Fruit fly (Drosophila melanogaster) whole organism, embryonic: ENCODE measurements around the gene Sytbeta.
A peak's percentile ranks its signal among the peaks of the same experiment; 100 is the strongest.

Source experiments
- Ada2b ChIP-seq: fragments of 200-800 bp; sonication (Bioruptor generic); IDR thresholded peaks from 2 replicates; pipeline ENCODE4 v1.3.6; 2022; ENCODE audit warnings: missing biosample characterization, missing genetic modification characterization
- Atf-2 ChIP-seq: fragments of 200-800 bp; sonication (Bioruptor generic); optimal IDR thresholded peaks from 2 replicates; lab custom pipeline; 2016; ENCODE audit warnings: missing biosample characterization, missing genetic modification characterization
- Atf6 ChIP-seq: fragments of 200-800 bp; sonication (Bioruptor generic); IDR thresholded peaks from 2 replicates; pipeline ENCODE4 v1.3.6; 2022; ENCODE audit warnings: missing biosample characterization, missing genetic modification characterization
- CG13123 ChIP-seq: fragments of 200-800 bp; sonication (Bioruptor generic); optimal IDR thresholded peaks from 2 replicates; lab custom pipeline; 2016; ENCODE audit warnings: missing biosample characterization, missing genetic modification characterization
- CG14441 ChIP-seq: fragments of 200-800 bp; sonication (Bioruptor generic); IDR thresholded peaks from 2 replicates; pipeline ENCODE4 v1.3.6; 2022; ENCODE audit warnings: missing biosample characterization, missing genetic modification characterization
- CG14860 ChIP-seq: fragments of 200-800 bp; sonication (Bioruptor generic); IDR thresholded peaks from 3 replicates; pipeline ENCODE4 v1.3.6; 2022; ENCODE audit warnings: missing biosample characterization, missing genetic modification characterization; ENCODE audit not compliant: partially characterized antibody
- CG15514 ChIP-seq: fragments of 200-800 bp; sonication (Bioruptor generic); optimal IDR thresholded peaks from 3 replicates; lab custom pipeline; 2017; ENCODE audit warnings: missing biosample characterization, missing genetic modification characterization, mild to moderate bottlenecking, moderate library complexity, missing genetic modification reagents
- CG18599 ChIP-seq: fragments of 200-800 bp; sonication (Bioruptor generic); optimal IDR thresholded peaks from 3 replicates; lab custom pipeline; 2017; ENCODE audit warnings: missing biosample characterization, missing genetic modification characterization, mild to moderate bottlenecking, moderate library complexity, missing genetic modification reagents
- CG18764 ChIP-seq: fragments of 200-800 bp; sonication (Bioruptor generic); optimal IDR thresholded peaks from 3 replicates; lab custom pipeline; 2016; ENCODE audit warnings: missing biosample characterization, missing genetic modification characterization
- CG30020 ChIP-seq: fragments of 200-800 bp; optimal IDR thresholded peaks from 2 replicates; lab custom pipeline; 2019; ENCODE audit warnings: missing biosample characterization, mild to moderate bottlenecking, missing genetic modification characterization, moderate library complexity
- CG31441 ChIP-seq: fragments of 200-800 bp; sonication (Bioruptor generic); IDR thresholded peaks from 2 replicates; pipeline ENCODE4 v1.3.6; 2022; ENCODE audit warnings: missing biosample characterization, missing genetic modification characterization
- CG33557 ChIP-seq: fragments of 200-800 bp; sonication (Bioruptor generic); optimal IDR thresholded peaks from 2 replicates; lab custom pipeline; 2019; ENCODE audit warnings: missing biosample characterization, mild to moderate bottlenecking, missing genetic modification characterization, moderate library complexity
- CG3847 ChIP-seq: fragments of 200-800 bp; sonication (Bioruptor generic); IDR thresholded peaks from 2 replicates; pipeline ENCODE4 v1.3.6; 2022; ENCODE audit warnings: missing biosample characterization, missing genetic modification characterization
- CG6791 ChIP-seq: fragments of 200-800 bp; sonication (Bioruptor generic); IDR thresholded peaks from 3 replicates; pipeline ENCODE4 v1.3.6; 2022; ENCODE audit warnings: missing biosample characterization, missing genetic modification characterization; ENCODE audit not compliant: partially characterized antibody
- CoRest ChIP-seq: fragments of 200-800 bp; sonication (Bioruptor generic); optimal IDR thresholded peaks from 3 replicates; lab custom pipeline; 2018; ENCODE audit warnings: missing biosample characterization, mild to moderate bottlenecking, missing genetic modification characterization, moderate library complexity
- Elba2 ChIP-seq: fragments of 200-800 bp; sonication (Bioruptor generic); optimal IDR thresholded peaks from 3 replicates; lab custom pipeline; 2016; ENCODE audit warnings: missing biosample characterization, missing genetic modification characterization
- Hr78 ChIP-seq, 2 experiments: fragments of 200-800 bp in 1 of 2; fragments of >200 bp in 1 of 2; sonication (Bioruptor generic) in 1 of 2; optimal IDR thresholded peaks; 2 replicates each; lab custom pipeline; 2017 to 2019; ENCODE audit warnings: missing biosample characterization in 2 of 2, missing genetic modification characterization in 2 of 2, mild to moderate bottlenecking in 1 of 2, moderate library complexity in 1 of 2
- Neu2 ChIP-seq: fragments of 200-800 bp; sonication (Bioruptor generic); optimal IDR thresholded peaks from 3 replicates; lab custom pipeline; 2016; ENCODE audit warnings: missing biosample characterization, missing genetic modification characterization, borderline replicate concordance
- Six4 ChIP-seq: fragments of 200-800 bp; sonication (Bioruptor generic); optimal IDR thresholded peaks from 2 replicates; lab custom pipeline; 2016; ENCODE audit warnings: missing biosample characterization, missing genetic modification characterization
- Sry-β ChIP-seq: fragments of 200-800 bp; sonication (Bioruptor generic); optimal IDR thresholded peaks from 2 replicates; lab custom pipeline; 2018; ENCODE audit warnings: missing biosample characterization, mild to moderate bottlenecking, missing genetic modification characterization, moderate library complexity
- Stat92E ChIP-seq, 3 experiments: fragments of >200 bp in 2 of 3; fragments of 200-800 bp in 1 of 3; sonication (Bioruptor generic) in 1 of 3; optimal IDR thresholded peaks; 2 replicates each; lab custom pipeline; 2017 to 2019; ENCODE audit warnings: missing biosample characterization in 3 of 3, missing genetic modification characterization in 3 of 3, mild to moderate bottlenecking in 1 of 3, moderate library complexity in 1 of 3
- Vsx1 ChIP-seq: fragments of 200-800 bp; sonication (Bioruptor generic); optimal IDR thresholded peaks from 2 replicates; lab custom pipeline; 2017; ENCODE audit warnings: missing biosample characterization, mild to moderate bottlenecking, missing genetic modification characterization, missing genetic modification reagents
- amos ChIP-seq: fragments of 200-800 bp; sonication (Bioruptor generic); IDR thresholded peaks from 2 replicates; pipeline ENCODE4 v1.3.6; 2022; ENCODE audit warnings: missing biosample characterization, missing genetic modification characterization; ENCODE audit not compliant: partially characterized antibody
- bab2 ChIP-seq: fragments of 200-800 bp; sonication (Bioruptor generic); optimal IDR thresholded peaks from 2 replicates; lab custom pipeline; 2016; ENCODE audit warnings: missing biosample characterization, missing genetic modification characterization
- bbx ChIP-seq: fragments of 200-800 bp; sonication (Bioruptor generic); IDR thresholded peaks from 2 replicates; pipeline ENCODE4 v1.3.6; 2022; ENCODE audit warnings: missing biosample characterization, missing genetic modification characterization; ENCODE audit not compliant: partially characterized antibody
- caup ChIP-seq: fragments of 200-800 bp; sonication (Bioruptor generic); optimal IDR thresholded peaks from 3 replicates; lab custom pipeline; 2017; ENCODE audit warnings: missing biosample characterization, mild to moderate bottlenecking, missing genetic modification characterization, moderate library complexity; ENCODE audit not compliant: severe bottlenecking
- ems ChIP-seq: fragments of 200-800 bp; sonication (Bioruptor generic); optimal IDR thresholded peaks from 3 replicates; lab custom pipeline; 2016; ENCODE audit warnings: missing biosample characterization, missing genetic modification characterization
- fd96Cb ChIP-seq: fragments of 200-800 bp; sonication (Bioruptor generic); optimal IDR thresholded peaks from 2 replicates; lab custom pipeline; 2018; ENCODE audit warnings: missing biosample characterization, mild to moderate bottlenecking, missing genetic modification characterization, moderate library complexity
- gcm ChIP-seq: fragments of 200-800 bp; sonication (Bioruptor generic); optimal IDR thresholded peaks from 2 replicates; lab custom pipeline; 2019; ENCODE audit warnings: missing biosample characterization, mild to moderate bottlenecking, missing genetic modification characterization, moderate library complexity
- grau ChIP-seq: fragments of 200-800 bp; optimal IDR thresholded peaks from 3 replicates; lab custom pipeline; 2019; ENCODE audit warnings: missing biosample characterization, mild to moderate bottlenecking, missing genetic modification characterization, moderate library complexity
- gsb ChIP-seq: fragments of 200-800 bp; sonication (Bioruptor generic); IDR thresholded peaks from 2 replicates; pipeline ENCODE4 v1.3.6; 2022; ENCODE audit warnings: missing biosample characterization, missing genetic modification characterization
- inv ChIP-seq: fragments of 200-800 bp; sonication (Bioruptor generic); IDR thresholded peaks from 2 replicates; pipeline ENCODE4 v1.3.6; 2022; ENCODE audit warnings: missing biosample characterization, missing genetic modification characterization; ENCODE audit not compliant: partially characterized antibody
- kah ChIP-seq: fragments of 200-800 bp; sonication (Bioruptor generic); optimal IDR thresholded peaks from 2 replicates; lab custom pipeline; 2018; ENCODE audit warnings: missing biosample characterization, mild to moderate bottlenecking, missing genetic modification characterization
- kay ChIP-seq: fragments of 200-800 bp; sonication (Bioruptor generic); optimal IDR thresholded peaks from 2 replicates; lab custom pipeline; 2016; ENCODE audit warnings: missing biosample characterization, missing genetic modification characterization
- lola ChIP-seq, 3 experiments: fragments of >200 bp in 2 of 3; fragments of 200-800 bp in 1 of 3; sonication (Bioruptor generic) in 1 of 3; optimal IDR thresholded peaks; 2 replicates each; lab custom pipeline; 2017 to 2019; ENCODE audit warnings: missing biosample characterization in 3 of 3, missing genetic modification characterization in 3 of 3, mild to moderate bottlenecking in 1 of 3, moderate library complexity in 1 of 3
- lov ChIP-seq, 2 experiments: fragments of 200-800 bp in 1 of 2; fragments of >200 bp in 1 of 2; sonication (Bioruptor generic) in 1 of 2; IDR thresholded peaks in 1 of 2; optimal IDR thresholded peaks in 1 of 2; 2 replicates in 1 of 2; 3 replicates in 1 of 2; pipeline versions ENCODE4 v1.3.6 to Lab custom; 2017 to 2022; ENCODE audit warnings: missing biosample characterization in 1 of 2, missing genetic modification characterization in 1 of 2
- nerfin-2 ChIP-seq: fragments of 200-800 bp; sonication (Bioruptor generic); IDR thresholded peaks from 2 replicates; pipeline ENCODE4 v1.3.6; 2022; ENCODE audit warnings: missing biosample characterization, missing genetic modification characterization; ENCODE audit not compliant: partially characterized antibody
- nom ChIP-seq: fragments of 200-800 bp; sonication (Bioruptor generic); optimal IDR thresholded peaks from 2 replicates; lab custom pipeline; 2017; ENCODE audit warnings: missing biosample characterization, missing genetic modification characterization, mild to moderate bottlenecking, moderate library complexity, missing genetic modification reagents
- peb ChIP-seq: fragments of 200-800 bp; sonication (Bioruptor generic); IDR thresholded peaks from 2 replicates; pipeline ENCODE4 v1.3.6; 2022; ENCODE audit warnings: missing biosample characterization, missing genetic modification characterization
- pfk ChIP-seq: fragments of 200-800 bp; sonication (Bioruptor generic); optimal IDR thresholded peaks from 2 replicates; lab custom pipeline; 2018; ENCODE audit warnings: missing biosample characterization, mild to moderate bottlenecking, missing genetic modification characterization, moderate library complexity
- row ChIP-seq: fragments of 200-800 bp; sonication (Bioruptor generic); IDR thresholded peaks from 3 replicates; pipeline ENCODE4 v1.3.6; 2022; ENCODE audit warnings: missing biosample characterization, missing genetic modification characterization
- sens ChIP-seq: fragments of 200-800 bp; sonication (Bioruptor generic); peaks from one replicate; lab custom pipeline; 2016; ENCODE audit warnings: missing biosample characterization, missing genetic modification characterization
- shn ChIP-seq: fragments of 200-800 bp; sonication (Bioruptor generic); optimal IDR thresholded peaks from 3 replicates; lab custom pipeline; 2016; ENCODE audit warnings: missing biosample characterization, missing genetic modification characterization
- sim ChIP-seq: fragments of 200-800 bp; sonication (Bioruptor generic); IDR thresholded peaks from 2 replicates; pipeline ENCODE4 v1.3.6; 2022; ENCODE audit warnings: missing biosample characterization, missing genetic modification characterization
- sob ChIP-seq: fragments of 200-800 bp; sonication (Bioruptor generic); IDR thresholded peaks from 2 replicates; pipeline ENCODE4 v1.3.6; 2022; ENCODE audit warnings: missing biosample characterization, missing genetic modification characterization
- sug ChIP-seq: fragments of 200-800 bp; optimal IDR thresholded peaks from 2 replicates; lab custom pipeline; 2019; ENCODE audit warnings: missing biosample characterization, mild to moderate bottlenecking, missing genetic modification characterization, moderate library complexity
- usp ChIP-seq: fragments of >200 bp; optimal IDR thresholded peaks from 2 replicates; lab custom pipeline; 2017; ENCODE audit warnings: missing biosample characterization, missing genetic modification characterization
- wdn ChIP-seq: fragments of 200-800 bp; sonication (Bioruptor generic); IDR thresholded peaks from 2 replicates; pipeline ENCODE4 v1.3.6; 2022; ENCODE audit warnings: missing biosample characterization, missing genetic modification characterization

The Sytbeta gene

dm6 chr3L:14982675-14983084 lies 82.1 kb downstream of the Sytbeta start, which contains the start of gene CG5114 (continued):
- TF ChIP-seq pfk (no peak), sug (peak; percentile 54), nerfin-2 (peak; percentile 78), CG3847 (GFP tag; lab: Robert Waterston, UW) (peak; percentile 89), CG6791 (GFP tag; lab: Robert Waterston, UW) (peak; percentile 91), CG15514 (GFP tag; lab: Kevin White, UChicago) (peak; percentile 67), Elba2 (peak; percentile 16), peb (0 out of 2 replicates have a peak, but pooled peaks have one; percentile 27), usp (GFP tag; lab: Kevin White, UChicago) (no peak), CG14860 (GFP tag; lab: Robert Waterston, UW) (peak; percentile 67; the same call in 2 of the 3 replicates), shn (GFP tag; lab: Kevin White, UChicago) (peak; percentile 2), wdn (GFP tag; lab: Robert Waterston, UW) (no peak), bbx (GFP tag; lab: Robert Waterston, UW) (peak; percentile 93), row (GFP tag; lab: Robert Waterston, UW) (peak; percentile 55), nom (GFP tag; lab: Kevin White, UChicago) (no peak), lov (optimal IDR thresholded peaks at IDR 0.05; lab: Kevin White, UChicago) (no peak), lov (GFP tag; IDR thresholded peaks at IDR 0.05; lab: Robert Waterston, UW) (no peak), caup (peak; percentile 37), CG31441 (GFP tag; lab: Robert Waterston, UW) (no peak), sens (GFP tag; lab: Kevin White, UChicago) (peak; percentile 90), CoRest (peak; percentile 45), amos (GFP tag; lab: Robert Waterston, UW) (peak; percentile 95), CG18764 (GFP tag; lab: Kevin White, UChicago) (no peak), sob (peak; percentile 63; the same call in 1 of the 2 replicates), CG13123 (no peak), CG30020 (peak; percentile 33), bab2 (GFP tag; lab: Kevin White, UChicago) (peak; percentile 15), Hr78 (GFP tag; optimal IDR thresholded peaks at IDR 0.05; lab: Kevin White, UChicago) (no peak), gsb (GFP tag; lab: Robert Waterston, UW) (no peak), lola (GFP tag; optimal IDR thresholded peaks at IDR 0.05; lab: Kevin White, UChicago) (no peak), fd96Cb (tag; lab: Kevin White, UChicago) (no peak), Ada2b (GFP tag; lab: Robert Waterston, UW) (no peak; the same call in 1 of the 2 replicates), Stat92E (GFP tag; optimal IDR thresholded peaks at IDR 0.05; lab: Kevin White, UChicago) (no peak), sim (GFP tag; lab: Robert Waterston, UW) (no peak), Atf6 (GFP tag; lab: Robert Waterston, UW) (0 out of 2 replicates have a peak, but pooled peaks have one; percentile 26), CG33557 (GFP tag; lab: Kevin White, UChicago) (no peak), CG18599 (GFP tag; lab: Kevin White, UChicago) (no peak), CG14441 (GFP tag; lab: Robert Waterston, UW) (peak; percentile 38; the same call in 1 of the 2 replicates), gcm (GFP tag; lab: Kevin White, UChicago) (peak; percentile 17), inv (GFP tag; lab: Robert Waterston, UW) (peak; percentile 84), ems (GFP tag; lab: Kevin White, UChicago) (peak; percentile 24), kay (GFP tag; lab: Kevin White, UChicago) (peak; percentile 54), Sry-β (GFP tag; lab: Kevin White, UChicago) (no peak), Atf-2 (GFP tag; lab: Kevin White, UChicago) (peak; percentile 11), Six4 (GFP tag; lab: Kevin White, UChicago) (no peak), grau (tag; lab: Kevin White, UChicago) (peak; percentile 55), Neu2 (no peak), kah (GFP tag; lab: Kevin White, UChicago) (no peak), Vsx1 (GFP tag; lab: Kevin White, UChicago) (no peak)
